Worm (Caenorhabditis elegans) whole organism, early embryonic: Measurements from ENCODE around the gene str-205.

Experiments
- F13C5.2 ChIP-seq: sonication (generic microtip); optimal IDR thresholded peaks from 2 replicates; lab custom pipeline; 2017; ENCODE audit warnings: mild to moderate bottlenecking, missing genetic modification characterization, inconsistent platforms, missing compliant biosample characterization
- flt-1 ChIP-seq: fragments of 200-800 bp; sonication (Bioruptor generic); IDR thresholded peaks from 2 replicates; pipeline ENCODE4 v1.3.6; 2022; ENCODE audit warnings: missing genetic modification characterization, missing compliant biosample characterization

DNA sequence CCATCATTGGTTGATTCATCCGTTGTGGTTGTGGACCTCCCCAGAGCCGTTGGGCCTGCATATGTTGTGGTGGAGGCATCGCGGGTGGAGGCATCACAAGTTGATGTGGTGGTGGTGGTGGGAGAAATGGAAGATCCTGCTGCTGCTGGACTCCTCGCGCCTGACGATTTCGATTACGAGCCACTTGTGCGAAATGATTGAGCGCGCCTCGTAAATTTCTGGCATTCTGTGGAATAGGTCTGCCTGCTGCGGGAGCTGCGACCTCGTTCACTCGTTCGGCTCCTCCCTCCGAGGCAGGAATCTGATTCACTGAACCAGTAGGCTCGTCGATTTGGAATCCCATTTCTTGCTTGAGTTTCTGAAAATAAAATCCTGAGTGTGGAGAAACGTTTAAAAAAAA, 30.9 kb upstream of the str-205 start:
- TF ChIP-seq F13C5.2 (tag; lab: Kevin White, UChicago) (no peak), flt-1 (GFP tag; lab: Robert Waterston, UW) (no peak)
